Fruit fly (Drosophila melanogaster) whole organism, wandering third instar larva: ENCODE measurements around the gene Ero1L.

Source experiments
- brk ChIP-seq: fragments of 200-800 bp; sonication (Bioruptor generic); optimal IDR thresholded peaks from 2 replicates; lab custom pipeline; 2016; ENCODE audit warnings: missing biosample characterization, mild to moderate bottlenecking, missing genetic modification characterization
- woc ChIP-seq: sonication (Bioruptor generic); optimal IDR thresholded peaks from 2 replicates; lab custom pipeline; 2016; ENCODE audit warnings: missing biosample characterization, mild to moderate bottlenecking, missing genetic modification characterization

- TF ChIP-seq brk (GFP tag; lab: Kevin White, UChicago) (no peak), woc (GFP tag; lab: Kevin White, UChicago) (no peak)
Measured at dm6 chr3L:4133724-4134678, 36.2 kb upstream of the Ero1L start, which contains the start of gene ens.
